Fruit fly (Drosophila melanogaster) whole organism, wandering third instar larva: ENCODE measurements around the gene Glyat.

Experiments
- Abd-B ChIP-seq: fragments of >200 bp; optimal IDR thresholded peaks from 2 replicates; lab custom pipeline; 2017; ENCODE audit warnings: missing biosample characterization, missing genetic modification characterization
- CG32264 ChIP-seq: fragments of 200-800 bp; sonication (Bioruptor generic); optimal IDR thresholded peaks from 2 replicates; lab custom pipeline; 2016; ENCODE audit warnings: missing biosample characterization, missing genetic modification characterization
- CG9705 ChIP-seq: fragments of 200-800 bp; sonication (Bioruptor generic); optimal IDR thresholded peaks from 2 replicates; lab custom pipeline; 2018; ENCODE audit warnings: missing biosample characterization, mild to moderate bottlenecking, missing genetic modification characterization
- CrebA ChIP-seq: fragments of 200-800 bp; sonication (Bioruptor generic); optimal IDR thresholded peaks from 2 replicates; lab custom pipeline; 2016; ENCODE audit warnings: missing biosample characterization, mild to moderate bottlenecking, missing genetic modification characterization, borderline replicate concordance
- Dfd ChIP-seq: fragments of >200 bp; optimal IDR thresholded peaks from 2 replicates; lab custom pipeline; 2017; ENCODE audit warnings: missing biosample characterization, missing genetic modification characterization
- Dif ChIP-seq: fragments of 200-275, 200-300 bp; sonication (Bioruptor generic); optimal IDR thresholded peaks from 2 replicates; lab custom pipeline; 2018; ENCODE audit warnings: missing biosample characterization, missing genetic modification characterization; ENCODE audit not compliant: partially characterized antibody
- GATAd ChIP-seq: sonication (Bioruptor generic); optimal IDR thresholded peaks from 2 replicates; lab custom pipeline; 2016; ENCODE audit warnings: missing biosample characterization, missing genetic modification characterization
- HLH106 ChIP-seq: fragments of 200-800 bp; optimal IDR thresholded peaks from 3 replicates; lab custom pipeline; 2019; ENCODE audit warnings: missing biosample characterization, mild to moderate bottlenecking, missing genetic modification characterization, moderate library complexity
- Hnf4 ChIP-seq: fragments of 200-800 bp; sonication (Bioruptor generic); optimal IDR thresholded peaks from 2 replicates; lab custom pipeline; 2016; ENCODE audit warnings: missing biosample characterization, mild to moderate bottlenecking, missing genetic modification characterization
- Hr78 ChIP-seq: fragments of >200 bp; optimal IDR thresholded peaks from 2 replicates; lab custom pipeline; 2017; ENCODE audit warnings: missing biosample characterization, missing genetic modification characterization
- Hr83 ChIP-seq: fragments of 200-300 bp; sonication (Bioruptor generic); optimal IDR thresholded peaks from 2 replicates; lab custom pipeline; 2016; ENCODE audit warnings: missing biosample characterization, mild to moderate bottlenecking, missing genetic modification characterization, moderate library complexity; ENCODE audit not compliant: poor library complexity, severe bottlenecking
- Jra ChIP-seq: sonication (Bioruptor generic); optimal IDR thresholded peaks from 2 replicates; lab custom pipeline; 2016; ENCODE audit warnings: missing biosample characterization, missing genetic modification characterization
- Mio ChIP-seq: sonication (Bioruptor generic); optimal IDR thresholded peaks from 2 replicates; lab custom pipeline; 2016; ENCODE audit warnings: missing biosample characterization, missing genetic modification characterization
- Myc ChIP-seq: fragments of >200 bp; optimal IDR thresholded peaks from 2 replicates; lab custom pipeline; 2017
- N ChIP-seq: fragments of >200 bp; optimal IDR thresholded peaks from 2 replicates; lab custom pipeline; 2018; ENCODE audit warnings: missing biosample characterization, missing external identifiers, missing genetic modification characterization
- OdsH ChIP-seq: fragments of 200-800 bp; sonication (Bioruptor generic); optimal IDR thresholded peaks from 2 replicates; lab custom pipeline; 2016; ENCODE audit warnings: missing biosample characterization, mild to moderate bottlenecking, missing genetic modification characterization
- Rel ChIP-seq, 2 experiments: fragments of 200-800 bp; sonication (Bioruptor generic) in 1 of 2; optimal IDR thresholded peaks; 2 replicates in 1 of 2; 3 replicates in 1 of 2; lab custom pipeline; 2016 to 2019; ENCODE audit warnings: mild to moderate bottlenecking in 2 of 2, missing biosample characterization in 2 of 2, missing genetic modification characterization in 2 of 2, moderate library complexity in 1 of 2
- Sp1 ChIP-seq: fragments of 200-800 bp; sonication (Bioruptor generic); optimal IDR thresholded peaks from 3 replicates; lab custom pipeline; 2019; ENCODE audit warnings: missing biosample characterization, mild to moderate bottlenecking, missing genetic modification characterization, moderate library complexity
- Vsx2 ChIP-seq: fragments of 200-300, 225-300 bp; sonication (Bioruptor generic); optimal IDR thresholded peaks from 2 replicates; lab custom pipeline; 2018; ENCODE audit warnings: missing biosample characterization, missing genetic modification characterization; ENCODE audit not compliant: partially characterized antibody
- br ChIP-seq: fragments of 200-800 bp; sonication (Bioruptor generic); optimal IDR thresholded peaks from 2 replicates; lab custom pipeline; 2016; ENCODE audit warnings: missing biosample characterization, missing genetic modification characterization
- brk ChIP-seq: fragments of 200-800 bp; sonication (Bioruptor generic); optimal IDR thresholded peaks from 2 replicates; lab custom pipeline; 2016; ENCODE audit warnings: missing biosample characterization, mild to moderate bottlenecking, missing genetic modification characterization
- dl ChIP-seq, 2 experiments: fragments of 175-275, 200-275 bp in 1 of 2; fragments of 200-275 bp in 1 of 2; sonication (Bioruptor generic); optimal IDR thresholded peaks; lab custom pipeline; 2018; ENCODE audit warnings: mild to moderate bottlenecking in 2 of 2, missing biosample characterization in 2 of 2, missing genetic modification characterization in 2 of 2, moderate library complexity in 2 of 2; ENCODE audit not compliant: partially characterized antibody in 2 of 2, insufficient read depth in 1 of 2
- dmrt93B ChIP-seq: fragments of 200-800 bp; sonication (Bioruptor generic); optimal IDR thresholded peaks from 2 replicates; lab custom pipeline; 2018; ENCODE audit warnings: missing biosample characterization, mild to moderate bottlenecking, missing genetic modification characterization
- dsf ChIP-seq: sonication (Bioruptor generic); optimal IDR thresholded peaks from 2 replicates; lab custom pipeline; 2016; ENCODE audit warnings: missing biosample characterization, missing genetic modification characterization, borderline replicate concordance
- ey ChIP-seq: fragments of 200-800 bp; sonication (Bioruptor generic); optimal IDR thresholded peaks from 2 replicates; lab custom pipeline; 2016; ENCODE audit warnings: missing biosample characterization, missing genetic modification characterization
- foxo ChIP-seq, 2 experiments: fragments of 200-800 bp; sonication (Bioruptor generic); optimal IDR thresholded peaks; 2 replicates in 1 of 2; 3 replicates in 1 of 2; lab custom pipeline; 2016 to 2017; ENCODE audit warnings: missing biosample characterization in 2 of 2, missing genetic modification characterization in 2 of 2
- fru ChIP-seq: fragments of 200-800 bp; sonication (Bioruptor generic); optimal IDR thresholded peaks from 3 replicates; lab custom pipeline; 2016; ENCODE audit warnings: missing biosample characterization, mild to moderate bottlenecking, missing genetic modification characterization
- h ChIP-seq: fragments of 200-800 bp; sonication (Bioruptor generic); optimal IDR thresholded peaks from 3 replicates; lab custom pipeline; 2016; ENCODE audit warnings: missing biosample characterization, mild to moderate bottlenecking, missing genetic modification characterization
- jim ChIP-seq: fragments of 175-275, 200-325 bp; sonication (Bioruptor generic); optimal IDR thresholded peaks from 2 replicates; lab custom pipeline; 2016; ENCODE audit warnings: missing biosample characterization, mild to moderate bottlenecking, missing genetic modification characterization
- lola ChIP-seq: fragments of >200 bp; optimal IDR thresholded peaks from 2 replicates; lab custom pipeline; 2017; ENCODE audit warnings: missing biosample characterization, missing genetic modification characterization
- pan ChIP-seq: fragments of >200 bp; optimal IDR thresholded peaks from 2 replicates; lab custom pipeline; 2017
- psq ChIP-seq: fragments of 200-800 bp; sonication (Bioruptor generic); optimal IDR thresholded peaks from 3 replicates; lab custom pipeline; 2017; ENCODE audit warnings: missing biosample characterization, mild to moderate bottlenecking, missing genetic modification characterization, moderate library complexity
- rgr ChIP-seq: fragments of 200-800 bp; sonication (Bioruptor generic); optimal IDR thresholded peaks from 3 replicates; lab custom pipeline; 2016; ENCODE audit warnings: missing biosample characterization, mild to moderate bottlenecking, missing genetic modification characterization
- sage ChIP-seq: fragments of 200-800 bp; sonication (Bioruptor generic); optimal IDR thresholded peaks from 2 replicates; lab custom pipeline; 2016; ENCODE audit warnings: missing biosample characterization, mild to moderate bottlenecking, missing genetic modification characterization
- sv ChIP-seq: fragments of 200-800 bp; sonication (Bioruptor generic); optimal IDR thresholded peaks from 3 replicates; lab custom pipeline; 2016; ENCODE audit warnings: missing biosample characterization, missing genetic modification characterization
- tai ChIP-seq: sonication (Bioruptor generic); optimal IDR thresholded peaks from 2 replicates; lab custom pipeline; 2016; ENCODE audit warnings: missing biosample characterization, missing genetic modification characterization
- usp ChIP-seq: fragments of >200 bp; optimal IDR thresholded peaks from 2 replicates; lab custom pipeline; 2017; ENCODE audit warnings: missing biosample characterization, missing genetic modification characterization
- woc ChIP-seq: sonication (Bioruptor generic); optimal IDR thresholded peaks from 2 replicates; lab custom pipeline; 2016; ENCODE audit warnings: missing biosample characterization, mild to moderate bottlenecking, missing genetic modification characterization

Gene Glyat

dm6 chr2L:8007160-8007876 lies 3.1 kb downstream of the Glyat start, which contains the start of gene Spn28Dc:
TSS of gene Spn28Dc (minus strand) at chr2L:8007210.
- TF ChIP-seq rgr (GFP tag; lab: Kevin White, UChicago) = no peak
- no peak for TF ChIP-seq Hnf4
- no peak for TF ChIP-seq Hr78 (GFP tag; lab: Kevin White, UChicago)
- TF ChIP-seq Vsx2 (GFP tag; lab: Kevin White, UChicago) = no peak
- TF ChIP-seq dl (GFP tag; optimal IDR thresholded peaks at IDR 0.05; lab: Kevin White, UChicago; ENCODE audit: insufficient read depth in 1 of 2, partially characterized antibody in 2 of 2) = peak; percentile 15 to 61
- TF ChIP-seq Hr83 (GFP tag; lab: Kevin White, UChicago) = no peak
- TF ChIP-seq N (GFP tag; lab: Kevin White, UChicago) = no peak
- no peak for TF ChIP-seq foxo (GFP tag; optimal IDR thresholded peaks at IDR 0.05; lab: Kevin White, UChicago)
- no peak for TF ChIP-seq Rel (GFP tag; optimal IDR thresholded peaks at IDR 0.05; lab: Kevin White, UChicago)
- TF ChIP-seq Rel (tag; optimal IDR thresholded peaks at IDR 0.05; lab: Kevin White, UChicago) = peak; percentile 75
- peak; percentile 39 for TF ChIP-seq Dif (GFP tag; lab: Kevin White, UChicago)
- TF ChIP-seq br (GFP tag; lab: Kevin White, UChicago) = peak; percentile 8
- peak; percentile 7 for TF ChIP-seq h (GFP tag; lab: Kevin White, UChicago)
- no peak for TF ChIP-seq tai (GFP tag; lab: Kevin White, UChicago)
- no peak for TF ChIP-seq Abd-B (GFP tag; lab: Kevin White, UChicago)
- TF ChIP-seq ey (GFP tag; lab: Kevin White, UChicago) = no peak

DNA sequence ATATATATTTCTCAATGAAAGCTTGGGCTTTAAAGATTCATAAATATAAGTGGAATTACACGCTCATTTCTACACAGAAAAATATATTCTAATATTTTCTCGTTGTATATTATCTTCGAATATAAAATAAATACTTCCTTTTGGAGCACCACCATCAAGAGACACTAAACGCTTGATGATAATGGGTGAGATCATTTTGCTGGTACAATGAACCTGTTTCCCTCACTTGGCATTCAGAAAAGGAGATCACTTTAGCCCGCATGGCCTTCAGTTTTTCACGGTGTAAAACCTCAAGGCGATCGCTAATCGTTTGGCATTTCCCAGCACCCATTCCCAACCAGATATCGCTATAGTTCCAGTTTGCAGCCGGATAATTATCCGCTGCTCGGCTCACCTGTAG lies 4.4 kb downstream of the Glyat start:
- peak; percentile 74 for TF ChIP-seq h (GFP tag; lab: Kevin White, UChicago)
- TF ChIP-seq lola (GFP tag; lab: Kevin White, UChicago) = no peak
- peak; percentile 52 for TF ChIP-seq rgr (GFP tag; lab: Kevin White, UChicago)
- TF ChIP-seq ey (GFP tag; lab: Kevin White, UChicago) = peak; percentile 55
- no peak for TF ChIP-seq dl (GFP tag; optimal IDR thresholded peaks at IDR 0.05; lab: Kevin White, UChicago; ENCODE audit: insufficient read depth in 1 of 2, partially characterized antibody in 2 of 2)
- TF ChIP-seq Rel (GFP tag; optimal IDR thresholded peaks at IDR 0.05; lab: Kevin White, UChicago) = no peak
- TF ChIP-seq Rel (tag; optimal IDR thresholded peaks at IDR 0.05; lab: Kevin White, UChicago) = no peak
- peak; percentile 31 for TF ChIP-seq CG32264 (GFP tag; lab: Kevin White, UChicago)
- TF ChIP-seq HLH106 = peak; percentile 65
- no peak for TF ChIP-seq Vsx2 (GFP tag; lab: Kevin White, UChicago)
- no peak for TF ChIP-seq GATAd (GFP tag; lab: Kevin White, UChicago)
- no peak for TF ChIP-seq Dif (GFP tag; lab: Kevin White, UChicago)
- no peak for TF ChIP-seq sage (GFP tag; lab: Kevin White, UChicago)
- no peak for TF ChIP-seq CrebA (GFP tag; lab: Kevin White, UChicago)
- TF ChIP-seq brk = no peak
- TF ChIP-seq woc (GFP tag; lab: Kevin White, UChicago) = peak; percentile 49
- TF ChIP-seq usp (GFP tag; lab: Kevin White, UChicago) = no peak
- TF ChIP-seq tai (GFP tag; lab: Kevin White, UChicago) = no peak
- TF ChIP-seq jim = no peak
- TF ChIP-seq pan = no peak
- TF ChIP-seq dmrt93B (GFP tag; lab: Kevin White, UChicago) = peak; percentile 27
- no peak for TF ChIP-seq Hr78 (GFP tag; lab: Kevin White, UChicago)
- TF ChIP-seq Dfd (GFP tag; lab: Kevin White, UChicago) = no peak
- TF ChIP-seq Mio = no peak
- peak in 1 of 2 experiments; percentile 54 for TF ChIP-seq foxo (GFP tag; optimal IDR thresholded peaks at IDR 0.05; lab: Kevin White, UChicago)
- no peak for TF ChIP-seq Hr83 (GFP tag; lab: Kevin White, UChicago)
- TF ChIP-seq br (GFP tag; lab: Kevin White, UChicago) = peak; percentile 51
- TF ChIP-seq N (GFP tag; lab: Kevin White, UChicago) = no peak
- no peak for TF ChIP-seq dsf (GFP tag; lab: Kevin White, UChicago)
- peak; percentile 34 for TF ChIP-seq Sp1
- TF ChIP-seq Hnf4 = no peak
- no peak for TF ChIP-seq Myc (lab: Kevin White, UChicago)
- TF ChIP-seq psq (GFP tag; lab: Kevin White, UChicago) = peak; percentile 32
- TF ChIP-seq CG9705 (GFP tag; lab: Kevin White, UChicago) = peak; percentile 42
- TF ChIP-seq fru = peak; percentile 33
- no peak for TF ChIP-seq Abd-B (GFP tag; lab: Kevin White, UChicago)
- TF ChIP-seq OdsH = peak; percentile 50
- peak; percentile 2 for TF ChIP-seq Jra (GFP tag; lab: Kevin White, UChicago)
- no peak for TF ChIP-seq sv (GFP tag; lab: Kevin White, UChicago)
